Fruit fly (Drosophila melanogaster) whole organism, prepupa: ENCODE results near the gene CG32099.

Source experiments
- Blimp-1 ChIP-seq: fragments of 200-800 bp; sonication (Bioruptor generic); optimal IDR thresholded peaks from 3 replicates; lab custom pipeline; 2017; ENCODE audit warnings: missing biosample characterization, missing genetic modification characterization, mild to moderate bottlenecking, moderate library complexity, missing genetic modification reagents
- CG10631 ChIP-seq: fragments of 200-800 bp; sonication (Bioruptor generic); optimal IDR thresholded peaks from 2 replicates; lab custom pipeline; 2016; ENCODE audit warnings: missing biosample characterization, missing genetic modification characterization
- CG11762 ChIP-seq: fragments of 200-800 bp; sonication (Bioruptor generic); optimal IDR thresholded peaks from 3 replicates; lab custom pipeline; 2016; ENCODE audit warnings: missing biosample characterization, missing genetic modification characterization; ENCODE audit not compliant: insufficient read depth
- CG11902 ChIP-seq: fragments of 200-800 bp; sonication (Bioruptor generic); optimal IDR thresholded peaks from 3 replicates; lab custom pipeline; 2016; ENCODE audit warnings: missing biosample characterization, missing genetic modification characterization
- CG15336 ChIP-seq: fragments of 200-800 bp; sonication (Bioruptor generic); IDR thresholded peaks from 2 replicates; pipeline ENCODE4 v1.3.6; 2022; ENCODE audit warnings: missing biosample characterization, missing genetic modification characterization
- CG1621 ChIP-seq: fragments of 200-800 bp; sonication (Bioruptor generic); optimal IDR thresholded peaks from 3 replicates; lab custom pipeline; 2018; ENCODE audit warnings: missing biosample characterization, mild to moderate bottlenecking, missing genetic modification characterization
- CG16779 ChIP-seq: fragments of 200-800 bp; sonication (Bioruptor generic); optimal IDR thresholded peaks from 3 replicates; lab custom pipeline; 2017; ENCODE audit warnings: missing biosample characterization, mild to moderate bottlenecking, missing genetic modification characterization
- CG31627 ChIP-seq: fragments of 200-800 bp; sonication (Bioruptor generic); optimal IDR thresholded peaks from 3 replicates; lab custom pipeline; 2016; ENCODE audit warnings: missing biosample characterization, missing genetic modification characterization
- CG32006 ChIP-seq: fragments of 200-800 bp; sonication (Bioruptor generic); optimal IDR thresholded peaks from 3 replicates; lab custom pipeline; 2017; ENCODE audit warnings: missing biosample characterization, mild to moderate bottlenecking, missing genetic modification characterization
- CG34406 ChIP-seq: fragments of 200-800 bp; sonication (Bioruptor generic); optimal IDR thresholded peaks from 3 replicates; lab custom pipeline; 2016; ENCODE audit warnings: missing biosample characterization, missing genetic modification characterization
- CG3919 ChIP-seq: fragments of 200-800 bp; sonication (Bioruptor generic); optimal IDR thresholded peaks from 3 replicates; lab custom pipeline; 2016; ENCODE audit warnings: missing biosample characterization, missing genetic modification characterization
- CG4318 ChIP-seq: fragments of 200-800 bp; sonication (Bioruptor generic); optimal IDR thresholded peaks from 3 replicates; lab custom pipeline; 2017; ENCODE audit warnings: missing biosample characterization, mild to moderate bottlenecking, missing genetic modification characterization
- CG6163 ChIP-seq: fragments of 200-800 bp; sonication (Bioruptor generic); IDR thresholded peaks from 3 replicates; pipeline ENCODE4 v1.3.6; 2022; ENCODE audit warnings: missing biosample characterization, missing genetic modification characterization
- CG6276 ChIP-seq: fragments of 200-800 bp; sonication (Bioruptor generic); optimal IDR thresholded peaks from 2 replicates; lab custom pipeline; 2017; ENCODE audit warnings: missing biosample characterization, mild to moderate bottlenecking, missing genetic modification characterization
- CG6854 ChIP-seq: fragments of 200-800 bp; sonication (Bioruptor generic); optimal IDR thresholded peaks from 2 replicates; lab custom pipeline; 2017; ENCODE audit warnings: missing biosample characterization, mild to moderate bottlenecking, missing genetic modification characterization
- CG7368 ChIP-seq: fragments of 200-800 bp; sonication (Bioruptor generic); optimal IDR thresholded peaks from 3 replicates; lab custom pipeline; 2016; ENCODE audit warnings: missing biosample characterization, missing genetic modification characterization
- CG8119 ChIP-seq: fragments of 200-800 bp; sonication (Bioruptor generic); IDR thresholded peaks from 3 replicates; pipeline ENCODE4 v1.3.6; 2022; ENCODE audit warnings: missing biosample characterization, missing genetic modification characterization
- CG8319 ChIP-seq: fragments of 200-800 bp; sonication (Bioruptor generic); optimal IDR thresholded peaks from 3 replicates; lab custom pipeline; 2016; ENCODE audit warnings: missing biosample characterization, missing genetic modification characterization
- CG8632 ChIP-seq: fragments of 200-800 bp; sonication (Bioruptor generic); optimal IDR thresholded peaks from 3 replicates; lab custom pipeline; 2016; ENCODE audit warnings: missing biosample characterization, missing genetic modification characterization
- CG9139 ChIP-seq: fragments of 200-800 bp; sonication (Bioruptor generic); optimal IDR thresholded peaks from 3 replicates; lab custom pipeline; 2017; ENCODE audit warnings: missing biosample characterization, mild to moderate bottlenecking, missing genetic modification characterization
- Eip75B ChIP-seq: fragments of 200-800 bp; sonication (Bioruptor generic); optimal IDR thresholded peaks from 3 replicates; lab custom pipeline; 2016; ENCODE audit warnings: missing biosample characterization, missing genetic modification characterization
- Eip78C ChIP-seq: fragments of 200-800 bp; sonication (Bioruptor generic); peaks from one replicate; lab custom pipeline; 2016; ENCODE audit warnings: missing biosample characterization, missing genetic modification characterization
- Eip93F ChIP-seq: fragments of 200-800 bp; sonication (Bioruptor generic); optimal IDR thresholded peaks from 2 replicates; lab custom pipeline; 2016; ENCODE audit warnings: missing biosample characterization, mild to moderate bottlenecking, missing genetic modification characterization
- Ets21C ChIP-seq: fragments of 200-800 bp; sonication (Bioruptor generic); optimal IDR thresholded peaks from 3 replicates; lab custom pipeline; 2016; ENCODE audit warnings: missing biosample characterization, missing genetic modification characterization
- Ets96B ChIP-seq: fragments of 200-800 bp; optimal IDR thresholded peaks from 2 replicates; lab custom pipeline; 2019; ENCODE audit warnings: missing biosample characterization, mild to moderate bottlenecking, missing genetic modification characterization, moderate library complexity
- Hr38 ChIP-seq: sonication (Bioruptor generic); optimal IDR thresholded peaks from 2 replicates; lab custom pipeline; 2016; ENCODE audit warnings: missing biosample characterization, missing genetic modification characterization
- Hr39 ChIP-seq: fragments of 200-800 bp; sonication (Bioruptor generic); optimal IDR thresholded peaks from 2 replicates; lab custom pipeline; 2016; ENCODE audit warnings: missing biosample characterization, missing genetic modification characterization
- Hr4 ChIP-seq: fragments of 200-800 bp; sonication (Bioruptor generic); optimal IDR thresholded peaks from 3 replicates; lab custom pipeline; 2016; ENCODE audit warnings: missing biosample characterization, missing genetic modification characterization
- Lpt ChIP-seq: fragments of 200-800 bp; sonication (Bioruptor generic); optimal IDR thresholded peaks from 3 replicates; lab custom pipeline; 2016; ENCODE audit warnings: missing biosample characterization, missing genetic modification characterization
- OdsH ChIP-seq: fragments of 200-800 bp; sonication (Bioruptor generic); optimal IDR thresholded peaks from 3 replicates; lab custom pipeline; 2016; ENCODE audit warnings: missing biosample characterization, missing genetic modification characterization
- Smox ChIP-seq: fragments of 200-800 bp; sonication (Bioruptor generic); optimal IDR thresholded peaks from 3 replicates; lab custom pipeline; 2016; ENCODE audit warnings: missing biosample characterization, missing genetic modification characterization
- Sox102F ChIP-seq: fragments of 200-800 bp; sonication (Bioruptor generic); optimal IDR thresholded peaks from 2 replicates; lab custom pipeline; 2016; ENCODE audit warnings: missing biosample characterization, mild to moderate bottlenecking, missing genetic modification characterization
- Sox14 ChIP-seq: fragments of 200-800 bp; sonication (Bioruptor generic); optimal IDR thresholded peaks from 3 replicates; lab custom pipeline; 2016; ENCODE audit warnings: missing biosample characterization, missing genetic modification characterization
- Sox15 ChIP-seq: fragments of 200-800 bp; sonication (Bioruptor generic); optimal IDR thresholded peaks from 3 replicates; lab custom pipeline; 2016; ENCODE audit warnings: missing biosample characterization, missing genetic modification characterization
- achi ChIP-seq: fragments of 200-800 bp; sonication (Bioruptor generic); optimal IDR thresholded peaks from 3 replicates; lab custom pipeline; 2016; ENCODE audit warnings: missing biosample characterization, missing genetic modification characterization
- acj6 ChIP-seq: fragments of 200-800 bp; sonication (Bioruptor generic); optimal IDR thresholded peaks from 3 replicates; lab custom pipeline; 2016; ENCODE audit warnings: missing biosample characterization, missing genetic modification characterization
- cyc ChIP-seq: fragments of 200-800 bp; sonication (Bioruptor generic); optimal IDR thresholded peaks from 3 replicates; lab custom pipeline; 2016; ENCODE audit warnings: missing biosample characterization, missing genetic modification characterization
- dac ChIP-seq: fragments of 200-800 bp; sonication (Bioruptor generic); optimal IDR thresholded peaks from 2 replicates; lab custom pipeline; 2017; ENCODE audit warnings: missing biosample characterization, mild to moderate bottlenecking, missing genetic modification characterization
- dsx ChIP-seq: fragments of 200-800 bp; optimal IDR thresholded peaks from 3 replicates; lab custom pipeline; 2019; ENCODE audit warnings: missing biosample characterization, mild to moderate bottlenecking, missing genetic modification characterization, moderate library complexity; ENCODE audit not compliant: poor library complexity, severe bottlenecking
- fd59A ChIP-seq: fragments of 200-800 bp; sonication (Bioruptor generic); optimal IDR thresholded peaks from 2 replicates; lab custom pipeline; 2017; ENCODE audit warnings: missing biosample characterization, mild to moderate bottlenecking, missing genetic modification characterization, missing genetic modification reagents
- lz ChIP-seq: fragments of 200-800 bp; sonication (Bioruptor generic); optimal IDR thresholded peaks from 3 replicates; lab custom pipeline; 2016; ENCODE audit warnings: missing biosample characterization, missing genetic modification characterization
- net ChIP-seq: fragments of 200-800 bp; sonication (Bioruptor generic); optimal IDR thresholded peaks from 3 replicates; lab custom pipeline; 2016; ENCODE audit warnings: missing biosample characterization, missing genetic modification characterization
- pdm3 ChIP-seq: fragments of 200-800 bp; sonication (Bioruptor generic); optimal IDR thresholded peaks from 3 replicates; lab custom pipeline; 2016; ENCODE audit warnings: missing biosample characterization, missing genetic modification characterization
- spab ChIP-seq: fragments of 200-800 bp; sonication (Bioruptor generic); optimal IDR thresholded peaks from 2 replicates; lab custom pipeline; 2017; ENCODE audit warnings: missing biosample characterization, mild to moderate bottlenecking, missing genetic modification characterization, missing genetic modification reagents
- svp ChIP-seq: fragments of 200-800 bp; sonication (Bioruptor generic); peaks from one replicate; lab custom pipeline; 2016; ENCODE audit warnings: missing biosample characterization, missing genetic modification characterization
- topi ChIP-seq: fragments of 200-800 bp; sonication (Bioruptor generic); optimal IDR thresholded peaks from 3 replicates; lab custom pipeline; 2016; ENCODE audit warnings: missing biosample characterization, missing genetic modification characterization
- vri ChIP-seq: fragments of 200-800 bp; sonication (Bioruptor generic); optimal IDR thresholded peaks from 3 replicates; lab custom pipeline; 2016; ENCODE audit warnings: missing biosample characterization, mild to moderate bottlenecking, missing genetic modification characterization

CG32099 gene

dm6 chr3L:12136630-12137029 is 12.4 kb upstream of the CG32099 start, which contains the start of the genes CG5645 and Atg12 (continued):
- TF ChIP-seq Eip75B (peak; percentile 59), svp (GFP tag; lab: Kevin White, UChicago) (peak; percentile 74), Sox15 (GFP tag; lab: Kevin White, UChicago) (no peak), CG6163 (GFP tag; lab: Robert Waterston, UW) (no peak), CG11902 (peak; percentile 30), CG15336 (GFP tag; lab: Robert Waterston, UW) (peak; percentile 48), topi (GFP tag; lab: Kevin White, UChicago) (peak; percentile 76), Ets21C (GFP tag; lab: Kevin White, UChicago) (peak; percentile 46), dac (GFP tag; lab: Kevin White, UChicago) (no peak), Hr39 (GFP tag; lab: Kevin White, UChicago) (peak; percentile 26), CG4318 (GFP tag; lab: Kevin White, UChicago) (no peak), cyc (peak; percentile 72), CG16779 (tag; lab: Kevin White, UChicago) (no peak), Smox (GFP tag; lab: Kevin White, UChicago) (no peak), CG8319 (GFP tag; lab: Kevin White, UChicago) (peak; percentile 14), pdm3 (peak; percentile 63), acj6 (peak; percentile 56), CG34406 (peak; percentile 16), Sox102F (GFP tag; lab: Kevin White, UChicago) (no peak), dsx (GFP tag; lab: Kevin White, UChicago) (peak; percentile 69), net (GFP tag; lab: Kevin White, UChicago) (no peak), CG9139 (GFP tag; lab: Kevin White, UChicago) (no peak)

- peak; percentile 75 for TF ChIP-seq topi (GFP tag; lab: Kevin White, UChicago)
- TF ChIP-seq CG7368: peak; percentile 43
- peak; percentile 28 for TF ChIP-seq Lpt (GFP tag; lab: Kevin White, UChicago)
- TF ChIP-seq CG8319 (GFP tag; lab: Kevin White, UChicago): peak; percentile 54
- peak; percentile 48; the same call in 1 of the 2 replicates for TF ChIP-seq CG15336 (GFP tag; lab: Robert Waterston, UW)
- peak; percentile 75 for TF ChIP-seq Sox15 (GFP tag; lab: Kevin White, UChicago)
- peak; percentile 78 for TF ChIP-seq CG3919
- peak; percentile 21 for TF ChIP-seq CG8632 (GFP tag; lab: Kevin White, UChicago)
- TF ChIP-seq achi (GFP tag; lab: Kevin White, UChicago): peak; percentile 77
- TF ChIP-seq Ets96B: peak; percentile 64
- TF ChIP-seq spab (GFP tag; lab: Kevin White, UChicago): peak; percentile 28
- TF ChIP-seq Hr4 (GFP tag; lab: Kevin White, UChicago): peak; percentile 76
- TF ChIP-seq CG6163 (GFP tag; lab: Robert Waterston, UW): 0 out of 3 replicates have a peak, but pooled peaks have one; percentile 32
- TF ChIP-seq cyc: peak; percentile 76
- no peak for TF ChIP-seq CG9139 (GFP tag; lab: Kevin White, UChicago)
- peak; percentile 48 for TF ChIP-seq CG11762 (GFP tag; lab: Kevin White, UChicago)
- no peak for TF ChIP-seq Hr38 (GFP tag; lab: Kevin White, UChicago)
- TF ChIP-seq Hr39 (GFP tag; lab: Kevin White, UChicago): peak; percentile 84
- peak; percentile 5 for TF ChIP-seq CG1621 (tag; lab: Kevin White, UChicago)
- TF ChIP-seq Sox14 (GFP tag; lab: Kevin White, UChicago): peak; percentile 79
- TF ChIP-seq Eip93F (GFP tag; lab: Kevin White, UChicago): peak; percentile 41
- peak; percentile 76 for TF ChIP-seq pdm3
- TF ChIP-seq CG8119 (GFP tag; lab: Robert Waterston, UW): peak; percentile 59; the same call in 1 of the 3 replicates
- TF ChIP-seq lz (GFP tag; lab: Kevin White, UChicago): peak; percentile 85
- TF ChIP-seq CG31627 (GFP tag; lab: Kevin White, UChicago): peak; percentile 84
- TF ChIP-seq CG6854 (GFP tag; lab: Kevin White, UChicago): no peak
- peak; percentile 79 for TF ChIP-seq Eip78C (GFP tag; lab: Kevin White, UChicago)
- peak; percentile 80 for TF ChIP-seq CG10631 (GFP tag; lab: Kevin White, UChicago)
- peak; percentile 92 for TF ChIP-seq svp (GFP tag; lab: Kevin White, UChicago)
- TF ChIP-seq Blimp-1 (GFP tag; lab: Kevin White, UChicago): no peak
- peak; percentile 18 for TF ChIP-seq vri (GFP tag; lab: Kevin White, UChicago)
- no peak for TF ChIP-seq CG16779 (tag; lab: Kevin White, UChicago)
- TF ChIP-seq fd59A (GFP tag; lab: Kevin White, UChicago): peak; percentile 52
- no peak for TF ChIP-seq CG6276 (GFP tag; lab: Kevin White, UChicago)
- TF ChIP-seq OdsH (GFP tag; lab: Kevin White, UChicago): peak; percentile 79
- TF ChIP-seq Smox (GFP tag; lab: Kevin White, UChicago): peak; percentile 81
- no peak for TF ChIP-seq CG4318 (GFP tag; lab: Kevin White, UChicago)
- TF ChIP-seq CG32006: peak; percentile 67
Measured at dm6 chr3L:12138113-12138899, 10.8 kb upstream of the CG32099 start, which contains the start of the genes ND-SGDH and RhoGAP68F. Gene ND-SGDH, minus strand, starts transcription at chr3L:12138584. Gene RhoGAP68F, plus strand, starts transcription at chr3L:12138868.
